Worm (Caenorhabditis elegans): ENCODE data around the gene fbxc-12.

DNA sequence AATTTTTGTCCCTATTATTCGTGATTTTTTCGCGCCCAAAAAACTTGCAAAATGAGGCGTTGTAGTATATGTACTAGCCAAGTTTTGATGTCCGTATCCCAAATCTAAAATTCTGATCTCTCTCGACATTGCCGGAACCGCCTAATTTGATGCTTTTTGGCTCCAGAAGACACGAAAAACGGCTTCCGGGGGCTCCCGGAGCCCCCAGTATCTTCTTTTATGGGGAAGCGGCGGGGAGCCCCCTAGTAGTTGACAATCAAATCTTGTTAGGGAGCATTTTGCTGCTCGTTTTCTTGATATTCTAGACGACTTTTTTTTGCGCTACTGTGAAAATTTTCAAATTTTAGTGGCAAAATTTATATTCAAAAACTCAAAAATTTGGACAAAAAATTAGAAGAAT is 46.5 kb downstream of the fbxc-12 start:
- TF ChIP-seq unc-39 (tag; optimal IDR thresholded peaks at IDR 0.05) = no peak
- no peak for TF ChIP-seq lin-39 (tag; optimal IDR thresholded peaks at IDR 0.05)
- no peak for TF ChIP-seq nhr-23 (tag; optimal IDR thresholded peaks at IDR 0.05)
- no peak for TF ChIP-seq lin-11 (tag; optimal IDR thresholded peaks at IDR 0.05)

Data from whole organism, L2 larva.